Worm (Caenorhabditis elegans) whole organism, L4 larva: Measurements from ENCODE around the gene F26F2.3.

Experiments
- Y75B8A.6 ChIP-seq: fragments of 200-800 bp; sonication (Bioruptor generic); IDR thresholded peaks from 2 replicates; pipeline ENCODE4 v1.3.6; 2022; ENCODE audit warnings: missing genetic modification reagents, missing genetic modification characterization, missing compliant biosample characterization
- jun-1 ChIP-seq: fragments of 150-350 bp; optimal IDR thresholded peaks from 2 replicates; lab custom pipeline; 2014; ENCODE audit warnings: missing biosample characterization, missing genetic modification reagents, missing genetic modification characterization
- lin-13 ChIP-seq: fragments of 150-350 bp; optimal IDR thresholded peaks from 2 replicates; lab custom pipeline; 2014; ENCODE audit warnings: missing biosample characterization, missing genetic modification reagents, missing genetic modification characterization
- unc-62 ChIP-seq, 3 experiments: fragments of 150-350 bp in 1 of 3; sonication (generic microtip); optimal IDR thresholded peaks in 2 of 3; peaks in 1 of 3; 1 replicate in 1 of 3; 2 replicates in 2 of 3; lab custom pipeline; 2014 to 2017; ENCODE audit warnings: missing biosample characterization in 3 of 3, missing genetic modification characterization in 3 of 3, missing genetic modification reagents in 3 of 3, missing genotype in 1 of 3

DNA sequence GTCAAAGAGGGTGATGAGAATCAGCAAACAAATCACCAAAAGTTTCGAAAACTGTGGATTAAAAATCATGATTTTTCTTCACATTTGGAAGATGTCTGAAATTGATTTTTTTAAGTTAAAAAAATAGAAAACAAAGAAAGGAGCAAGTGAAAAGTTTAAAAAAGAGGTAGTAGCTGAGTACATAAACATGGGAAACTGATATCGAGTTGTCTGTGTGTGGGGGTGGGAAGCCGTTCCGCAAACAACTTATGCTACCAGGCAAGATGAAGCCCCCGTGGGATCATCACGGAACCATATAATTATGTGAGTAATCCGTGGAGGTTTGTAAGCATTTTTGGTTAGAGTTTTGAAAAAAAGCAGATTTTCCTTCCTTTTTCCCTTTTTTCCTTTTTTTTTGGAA lies 15.3 kb downstream of the F26F2.3 start, which contains the start of gene Y38H6C.20:
- TF ChIP-seq jun-1 (tag; lab: Kevin White, UChicago) (no peak), unc-62 (GFP tag; optimal IDR thresholded peaks at IDR 0.05 in 1 of 2; lab: Kevin White, UChicago) (peak in 1 of 2 experiments; percentile 18), unc-62 (tag; optimal IDR thresholded peaks at IDR 0.05; lab: Kevin White, UChicago) (no peak), Y75B8A.6 (GFP tag; lab: Robert Waterston, UW) (no peak), lin-13 (GFP tag; lab: Kevin White, UChicago) (no peak)
